Fruit fly (Drosophila melanogaster) whole organism, embryonic: Measurements from ENCODE around the gene kis.
A peak's percentile ranks its signal among the peaks of the same experiment; 100 is the strongest.

Source experiments
- Adf1 ChIP-seq: fragments of 200-800 bp; sonication (Bioruptor generic); IDR thresholded peaks from 2 replicates; pipeline ENCODE4 v1.3.6; 2022; ENCODE audit warnings: missing biosample characterization, missing genetic modification characterization
- BEAF-32 ChIP-seq: fragments of 200-800 bp; sonication (Bioruptor generic); optimal IDR thresholded peaks from 3 replicates; lab custom pipeline; 2017; ENCODE audit warnings: missing biosample characterization, missing genetic modification characterization, mild to moderate bottlenecking, moderate library complexity, missing genetic modification reagents
- CG10267 ChIP-seq: fragments of 200-800 bp; sonication (Bioruptor generic); optimal IDR thresholded peaks from 2 replicates; lab custom pipeline; 2018; ENCODE audit warnings: missing biosample characterization, mild to moderate bottlenecking, missing genetic modification characterization, moderate library complexity
- CG10431 ChIP-seq: fragments of 200-800 bp; sonication (Bioruptor generic); optimal IDR thresholded peaks from 3 replicates; lab custom pipeline; 2018; ENCODE audit warnings: missing biosample characterization, mild to moderate bottlenecking, missing genetic modification characterization
- CG11093 ChIP-seq: fragments of 200-800 bp; sonication (Bioruptor generic); IDR thresholded peaks from 3 replicates; pipeline ENCODE4 v1.3.6; 2022; ENCODE audit warnings: missing biosample characterization, missing genetic modification characterization
- CG12391 ChIP-seq: fragments of 200-800 bp; sonication (Bioruptor generic); optimal IDR thresholded peaks from 3 replicates; lab custom pipeline; 2018; ENCODE audit warnings: missing biosample characterization, mild to moderate bottlenecking, missing genetic modification characterization, moderate library complexity
- CG13624 ChIP-seq: fragments of 200-800 bp; sonication (Bioruptor generic); optimal IDR thresholded peaks from 2 replicates; lab custom pipeline; 2016; ENCODE audit warnings: missing biosample characterization, missing genetic modification characterization
- CG13775 ChIP-seq: fragments of 200-800 bp; sonication (Bioruptor generic); optimal IDR thresholded peaks from 3 replicates; lab custom pipeline; 2017; ENCODE audit warnings: missing biosample characterization, mild to moderate bottlenecking, missing genetic modification characterization
- CG14014 ChIP-seq: fragments of 200-800 bp; sonication (Bioruptor generic); IDR thresholded peaks from 2 replicates; pipeline ENCODE4 v1.3.6; 2022; ENCODE audit warnings: missing biosample characterization, missing genetic modification characterization
- CG15269 ChIP-seq: fragments of 200-800 bp; sonication (Bioruptor generic); optimal IDR thresholded peaks from 2 replicates; lab custom pipeline; 2018; ENCODE audit warnings: missing biosample characterization, mild to moderate bottlenecking, missing genetic modification characterization, moderate library complexity
- CG16815 ChIP-seq: fragments of 200-800 bp; sonication (Bioruptor generic); optimal IDR thresholded peaks from 3 replicates; lab custom pipeline; 2017; ENCODE audit warnings: missing biosample characterization, mild to moderate bottlenecking, missing genetic modification characterization
- CG17829 ChIP-seq: fragments of 200-800 bp; optimal IDR thresholded peaks from 2 replicates; lab custom pipeline; 2019; ENCODE audit warnings: missing biosample characterization, mild to moderate bottlenecking, missing genetic modification characterization, moderate library complexity
- CG34224 ChIP-seq: fragments of 200-800 bp; sonication (Bioruptor generic); IDR thresholded peaks from 3 replicates; pipeline ENCODE4 v1.3.6; 2022; ENCODE audit warnings: missing biosample characterization, missing genetic modification characterization; ENCODE audit not compliant: partially characterized antibody
- CG4360 ChIP-seq: fragments of 200-800 bp; sonication (Bioruptor generic); IDR thresholded peaks from 2 replicates; pipeline ENCODE4 v1.3.6; 2022; ENCODE audit warnings: missing biosample characterization, missing genetic modification characterization
- CG43689 ChIP-seq: fragments of 200-800 bp; sonication (Bioruptor generic); IDR thresholded peaks from 2 replicates; pipeline ENCODE4 v1.3.6; 2022; ENCODE audit warnings: missing biosample characterization, missing genetic modification characterization
- CG4707 ChIP-seq: fragments of 200-800 bp; sonication (Bioruptor generic); optimal IDR thresholded peaks from 2 replicates; lab custom pipeline; 2018; ENCODE audit warnings: missing biosample characterization, mild to moderate bottlenecking, missing genetic modification characterization, moderate library complexity
- CG7372 ChIP-seq: fragments of 200-800 bp; sonication (Bioruptor generic); IDR thresholded peaks from 2 replicates; pipeline ENCODE4 v1.3.6; 2022; ENCODE audit warnings: missing biosample characterization, missing genetic modification characterization
- CG7556 ChIP-seq: fragments of 200-800 bp; sonication (Bioruptor generic); optimal IDR thresholded peaks from 2 replicates; lab custom pipeline; 2017; ENCODE audit warnings: missing biosample characterization, mild to moderate bottlenecking, missing genetic modification characterization
- CG8924 ChIP-seq: fragments of 200-800 bp; optimal IDR thresholded peaks from 3 replicates; lab custom pipeline; 2019; ENCODE audit warnings: missing biosample characterization, mild to moderate bottlenecking, missing genetic modification characterization, moderate library complexity
- CG9727 ChIP-seq: fragments of 200-800 bp; sonication (Bioruptor generic); optimal IDR thresholded peaks from 3 replicates; lab custom pipeline; 2017; ENCODE audit warnings: missing biosample characterization, mild to moderate bottlenecking, missing genetic modification characterization
- CkIIα-i1 ChIP-seq: fragments of 200-800 bp; sonication (Bioruptor generic); IDR thresholded peaks from 2 replicates; pipeline ENCODE4 v1.3.6; 2022; ENCODE audit warnings: missing biosample characterization, missing genetic modification characterization
- D19B ChIP-seq: fragments of 200-800 bp; sonication (Bioruptor generic); optimal IDR thresholded peaks from 2 replicates; lab custom pipeline; 2017; ENCODE audit warnings: missing biosample characterization, mild to moderate bottlenecking, missing genetic modification characterization
- E2f2 ChIP-seq: fragments of 200-800 bp; sonication (Bioruptor generic); IDR thresholded peaks from 2 replicates; pipeline ENCODE4 v1.3.6; 2022; ENCODE audit warnings: missing biosample characterization, missing genetic modification characterization
- HLH4C ChIP-seq: fragments of 200-800 bp; sonication (Bioruptor generic); IDR thresholded peaks from 3 replicates; pipeline ENCODE4 v1.3.6; 2022; ENCODE audit warnings: missing biosample characterization, missing genetic modification characterization; ENCODE audit not compliant: partially characterized antibody
- Hmr ChIP-seq: fragments of 200-800 bp; sonication (Bioruptor generic); optimal IDR thresholded peaks from 3 replicates; lab custom pipeline; 2017; ENCODE audit warnings: mild to moderate bottlenecking, missing biosample characterization, missing genetic modification reagents, missing genetic modification characterization
- Hr3 ChIP-seq: fragments of 200-800 bp; sonication (Bioruptor generic); optimal IDR thresholded peaks from 3 replicates; lab custom pipeline; 2016; ENCODE audit warnings: missing biosample characterization, missing genetic modification characterization
- Hr39 ChIP-seq: fragments of >200 bp; optimal IDR thresholded peaks from 2 replicates; lab custom pipeline; 2017
- MESR4 ChIP-seq: fragments of 200-800 bp; sonication (Bioruptor generic); optimal IDR thresholded peaks from 2 replicates; lab custom pipeline; 2018; ENCODE audit warnings: missing biosample characterization, mild to moderate bottlenecking, missing genetic modification characterization, moderate library complexity
- Mes4 ChIP-seq: fragments of 200-800 bp; sonication (Bioruptor generic); optimal IDR thresholded peaks from 2 replicates; lab custom pipeline; 2016; ENCODE audit warnings: missing biosample characterization, missing genetic modification characterization
- Oaz ChIP-seq: fragments of 200-800 bp; sonication (Bioruptor generic); IDR thresholded peaks from 2 replicates; pipeline ENCODE4 v1.3.6; 2022; ENCODE audit warnings: missing biosample characterization, missing genetic modification characterization
- PHDP ChIP-seq: fragments of 200-800 bp; sonication (Bioruptor generic); optimal IDR thresholded peaks from 3 replicates; lab custom pipeline; 2018; ENCODE audit warnings: missing biosample characterization, mild to moderate bottlenecking, missing genetic modification characterization, moderate library complexity
- Sry-δ ChIP-seq: fragments of 200-800 bp; sonication (Bioruptor generic); optimal IDR thresholded peaks from 2 replicates; lab custom pipeline; 2016; ENCODE audit warnings: missing biosample characterization, missing genetic modification characterization
- Xrp1 ChIP-seq: fragments of 200-800 bp; sonication (Bioruptor generic); IDR thresholded peaks from 2 replicates; pipeline ENCODE4 v1.3.6; 2022; ENCODE audit warnings: missing biosample characterization, missing genetic modification characterization
- bowl ChIP-seq: fragments of 200-800 bp; sonication (Bioruptor generic); IDR thresholded peaks from 2 replicates; pipeline ENCODE4 v1.3.6; 2022; ENCODE audit warnings: missing biosample characterization, missing genetic modification characterization
- btn ChIP-seq: fragments of 200-800 bp; sonication (Bioruptor generic); optimal IDR thresholded peaks from 2 replicates; lab custom pipeline; 2016; ENCODE audit warnings: missing biosample characterization, missing genetic modification characterization
- da ChIP-seq: fragments of 200-800 bp; sonication (Bioruptor generic); optimal IDR thresholded peaks from 2 replicates; lab custom pipeline; 2016; ENCODE audit warnings: missing biosample characterization, missing genetic modification characterization
- dati ChIP-seq: fragments of 200-800 bp; sonication (Bioruptor generic); IDR thresholded peaks from 2 replicates; pipeline ENCODE4 v1.3.6; 2022; ENCODE audit warnings: missing biosample characterization, missing genetic modification characterization
- dpn ChIP-seq, 2 experiments: fragments of 200-800 bp; sonication (Bioruptor generic); optimal IDR thresholded peaks; 3 replicates each; lab custom pipeline; 2016; ENCODE audit warnings: missing biosample characterization in 2 of 2, missing genetic modification characterization in 2 of 2
- ewg ChIP-seq: fragments of 200-800 bp; sonication (Bioruptor generic); optimal IDR thresholded peaks from 3 replicates; lab custom pipeline; 2017; ENCODE audit warnings: mild to moderate bottlenecking, missing biosample characterization, missing genetic modification reagents, missing genetic modification characterization
- gt ChIP-seq: fragments of 200-800 bp; sonication (Bioruptor generic); IDR thresholded peaks from 2 replicates; pipeline ENCODE4 v1.3.6; 2022; ENCODE audit warnings: missing biosample characterization, missing genetic modification characterization
- ham ChIP-seq: fragments of 200-800 bp; sonication (Bioruptor generic); IDR thresholded peaks from 2 replicates; pipeline ENCODE4 v1.3.6; 2022; ENCODE audit warnings: missing biosample characterization, missing genetic modification characterization
- jumu ChIP-seq: fragments of 200-800 bp; sonication (Bioruptor generic); optimal IDR thresholded peaks from 3 replicates; lab custom pipeline; 2016; ENCODE audit warnings: missing biosample characterization, missing genetic modification characterization
- pros ChIP-seq: fragments of 200-800 bp; sonication (Bioruptor generic); optimal IDR thresholded peaks from 3 replicates; lab custom pipeline; 2019; ENCODE audit warnings: missing biosample characterization, mild to moderate bottlenecking, missing genetic modification characterization, moderate library complexity
- sc ChIP-seq, 3 experiments: fragments of >200 bp in 2 of 3; fragments of 200-800 bp in 1 of 3; sonication (Bioruptor generic) in 1 of 3; optimal IDR thresholded peaks; 2 replicates in 2 of 3; 3 replicates in 1 of 3; lab custom pipeline; 2017; ENCODE audit warnings: mild to moderate bottlenecking in 1 of 3, missing biosample characterization in 1 of 3, missing genetic modification characterization in 1 of 3, missing genetic modification reagents in 1 of 3
- scrt ChIP-seq: fragments of 200-800 bp; sonication (Bioruptor generic); optimal IDR thresholded peaks from 2 replicates; lab custom pipeline; 2018; ENCODE audit warnings: missing biosample characterization, mild to moderate bottlenecking, missing genetic modification characterization, moderate library complexity
- seq ChIP-seq: fragments of 200-800 bp; sonication (Bioruptor generic); IDR thresholded peaks from 2 replicates; pipeline ENCODE4 v1.3.6; 2022; ENCODE audit warnings: missing biosample characterization, missing genetic modification characterization
- sim ChIP-seq: fragments of 200-800 bp; sonication (Bioruptor generic); IDR thresholded peaks from 2 replicates; pipeline ENCODE4 v1.3.6; 2022; ENCODE audit warnings: missing biosample characterization, missing genetic modification characterization
- tup ChIP-seq: fragments of 200-800 bp; sonication (Bioruptor generic); optimal IDR thresholded peaks from 2 replicates; lab custom pipeline; 2016; ENCODE audit warnings: missing biosample characterization, mild to moderate bottlenecking, missing genetic modification characterization, moderate library complexity
- usp ChIP-seq: fragments of >200 bp; optimal IDR thresholded peaks from 2 replicates; lab custom pipeline; 2017; ENCODE audit warnings: missing biosample characterization, missing genetic modification characterization
- vfl ChIP-seq: fragments of 200-800 bp; sonication (Bioruptor generic); optimal IDR thresholded peaks from 2 replicates; lab custom pipeline; 2016; ENCODE audit warnings: missing biosample characterization, missing genetic modification characterization
- vvl ChIP-seq: fragments of 200-800 bp; sonication (Bioruptor generic); IDR thresholded peaks from 2 replicates; pipeline ENCODE4 v1.3.6; 2022; ENCODE audit warnings: missing biosample characterization, missing genetic modification characterization

kis gene

DNA sequence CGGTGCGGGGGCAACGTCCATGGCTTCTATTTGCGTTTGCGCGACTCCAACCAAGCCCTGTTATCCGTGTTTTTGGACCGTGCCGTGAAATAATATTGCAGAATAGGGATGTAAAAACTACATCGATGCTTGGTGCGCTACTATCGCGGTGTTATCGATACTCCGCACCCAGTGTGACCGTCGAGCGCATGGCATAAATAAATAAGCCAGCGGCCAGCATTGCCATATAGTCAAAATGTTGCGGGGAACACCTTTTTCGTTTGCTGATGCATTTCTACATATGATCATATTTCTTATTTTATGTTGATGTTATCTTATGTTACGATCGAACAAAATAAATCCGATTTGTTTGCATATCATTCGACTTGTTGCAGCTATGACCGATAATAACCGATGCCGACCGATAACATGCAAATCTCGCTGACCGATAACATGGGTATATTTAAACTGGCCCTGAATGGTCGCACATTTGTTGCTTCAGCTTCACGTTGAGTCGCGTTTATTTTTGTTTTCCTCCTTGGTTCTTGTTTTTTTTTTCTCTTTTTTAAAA lies 26.6 kb upstream of the kis start, which contains the start of gene smo (continued):
- TF ChIP-seq Sry-δ (GFP tag; lab: Kevin White, UChicago): peak; percentile 98
- peak; percentile 67 for TF ChIP-seq MESR4 (GFP tag; lab: Kevin White, UChicago)
- TF ChIP-seq gt (GFP tag; lab: Robert Waterston, UW): no peak
- TF ChIP-seq HLH4C (GFP tag; lab: Robert Waterston, UW): peak; percentile 86
- no peak for TF ChIP-seq CG7372 (GFP tag; lab: Robert Waterston, UW)
- TF ChIP-seq BEAF-32 (GFP tag; lab: Kevin White, UChicago): peak; percentile 97
- peak; percentile 60 for TF ChIP-seq Hmr (GFP tag; lab: Kevin White, UChicago)
- no peak for TF ChIP-seq Hr39
- no peak for TF ChIP-seq usp
- peak; percentile 80 for TF ChIP-seq CG34224 (GFP tag; lab: Robert Waterston, UW)
- TF ChIP-seq btn (GFP tag; lab: Kevin White, UChicago): no peak
- no peak for TF ChIP-seq Oaz (GFP tag; lab: Robert Waterston, UW)
- peak; percentile 33 for TF ChIP-seq Hr3 (GFP tag; lab: Kevin White, UChicago)
- no peak for TF ChIP-seq sc (optimal IDR thresholded peaks at IDR 0.05; lab: Kevin White, UChicago)
- TF ChIP-seq sc (GFP tag; optimal IDR thresholded peaks at IDR 0.05; lab: Kevin White, UChicago): no peak
- TF ChIP-seq Adf1 (GFP tag; lab: Robert Waterston, UW): no peak
- no peak for TF ChIP-seq CG15269 (tag; lab: Kevin White, UChicago)
- no peak for TF ChIP-seq bowl (GFP tag; lab: Robert Waterston, UW)
- TF ChIP-seq CG9727 (GFP tag; lab: Kevin White, UChicago): peak; percentile 47
- no peak for TF ChIP-seq CG43689
- TF ChIP-seq Xrp1 (GFP tag; lab: Robert Waterston, UW): no peak
- peak; percentile 29 for TF ChIP-seq Mes4 (GFP tag; lab: Kevin White, UChicago)
- no peak for TF ChIP-seq CG7556
- peak; percentile 3 for TF ChIP-seq vfl (GFP tag; lab: Kevin White, UChicago)
- TF ChIP-seq jumu (GFP tag; lab: Kevin White, UChicago): peak; percentile 61
- TF ChIP-seq CG4360 (GFP tag; lab: Robert Waterston, UW): no peak
- TF ChIP-seq pros (GFP tag; lab: Kevin White, UChicago): no peak
- peak; percentile 48 to 52 for TF ChIP-seq dpn (GFP tag; optimal IDR thresholded peaks at IDR 0.05; lab: Kevin White, UChicago)
- peak; percentile 55 for TF ChIP-seq E2f2 (GFP tag; lab: Robert Waterston, UW)
- TF ChIP-seq ham (GFP tag; lab: Robert Waterston, UW): no peak
- TF ChIP-seq ewg: peak; percentile 37
- TF ChIP-seq CG11093 (GFP tag; lab: Robert Waterston, UW): no peak
- TF ChIP-seq CG4707 (GFP tag; lab: Kevin White, UChicago): no peak
- TF ChIP-seq CG12391: peak; percentile 57
- TF ChIP-seq CkIIα-i1 (GFP tag; lab: Robert Waterston, UW): no peak
- no peak for TF ChIP-seq sim
- peak; percentile 51 for TF ChIP-seq CG17829 (tag; lab: Kevin White, UChicago)
- TF ChIP-seq tup: no peak
- no peak for TF ChIP-seq seq (GFP tag; lab: Robert Waterston, UW)
- no peak for TF ChIP-seq dati (GFP tag; lab: Robert Waterston, UW)
- TF ChIP-seq CG13775 (GFP tag; lab: Kevin White, UChicago): peak; percentile 32
- no peak for TF ChIP-seq da (GFP tag; lab: Kevin White, UChicago)
- peak; percentile 32 for TF ChIP-seq PHDP (tag; lab: Kevin White, UChicago)
- TF ChIP-seq CG14014 (GFP tag; lab: Robert Waterston, UW): no peak
- TF ChIP-seq CG13624 (GFP tag; lab: Kevin White, UChicago): peak; percentile 24
- peak; percentile 67 for TF ChIP-seq CG10267 (tag; lab: Kevin White, UChicago)
- TF ChIP-seq CG8924 (tag; lab: Kevin White, UChicago): peak; percentile 16
- peak; percentile 52; the same call in 1 of the 2 replicates for TF ChIP-seq vvl (GFP tag; lab: Robert Waterston, UW)
- no peak for TF ChIP-seq CG16815
- TF ChIP-seq scrt (GFP tag; lab: Kevin White, UChicago): peak; percentile 92
- no peak for TF ChIP-seq CG10431
- TF ChIP-seq D19B (GFP tag; lab: Kevin White, UChicago): no peak
